Worm (Caenorhabditis elegans): ENCODE results near the gene rpn-9.

The rpn-9 gene

ce11 chrII:11279971-11280370 lies 41.3 kb upstream of the rpn-9 start:
- TF ChIP-seq nfya-1 (tag; optimal IDR thresholded peaks at IDR 0.05), result peak; percentile 93
- TF ChIP-seq hlh-8 (tag; optimal IDR thresholded peaks at IDR 0.05), result no peak

- TF ChIP-seq ceh-14 (tag; optimal IDR thresholded peaks at IDR 0.05) (no peak), ceh-31 (tag; optimal IDR thresholded peaks at IDR 0.05) (no peak), npax-4 (tag; optimal IDR thresholded peaks at IDR 0.05) (no peak), T23F11.4 (GFP tag; optimal IDR thresholded peaks at IDR 0.05) (no peak), nhr-232 (tag; optimal IDR thresholded peaks at IDR 0.05) (no peak), ttx-3 (tag; optimal IDR thresholded peaks at IDR 0.05) (no peak)
Observed at ce11 chrII:11276879-11277278, 38.2 kb upstream of the rpn-9 start.

ce11 chrII:11275484-11275883 lies 36.8 kb upstream of the rpn-9 start:
- TF ChIP-seq gmeb-2 (tag; optimal IDR thresholded peaks at IDR 0.05), result no peak
- no peak for TF ChIP-seq ceh-2 (tag; optimal IDR thresholded peaks at IDR 0.05)
- no peak for TF ChIP-seq ttx-3 (tag; optimal IDR thresholded peaks at IDR 0.05)
- TF ChIP-seq npax-4 (tag; optimal IDR thresholded peaks at IDR 0.05), result no peak
- TF ChIP-seq fkh-10 (GFP tag; optimal IDR thresholded peaks at IDR 0.05), result no peak
- TF ChIP-seq ceh-31 (tag; optimal IDR thresholded peaks at IDR 0.05), result no peak
- no peak for TF ChIP-seq sox-4 (tag; optimal IDR thresholded peaks at IDR 0.05)
- no peak for TF ChIP-seq odd-2 (tag; optimal IDR thresholded peaks at IDR 0.05)
- TF ChIP-seq F13H6.1 (tag; optimal IDR thresholded peaks at IDR 0.05), result no peak
- TF ChIP-seq Y22D7AL.16 (tag; optimal IDR thresholded peaks at IDR 0.05), result no peak
- no peak for TF ChIP-seq tbx-2 (tag; optimal IDR thresholded peaks at IDR 0.05)

- TF ChIP-seq zip-5 (tag; optimal IDR thresholded peaks at IDR 0.05) (no peak), unc-55 (GFP tag; optimal IDR thresholded peaks at IDR 0.05) (peak; percentile 59)
Observed at ce11 chrII:11274876-11275275, 36.2 kb upstream of the rpn-9 start.

ce11 chrII:11270829-11271228 lies 32.1 kb upstream of the rpn-9 start:
- TF ChIP-seq ceh-31 (tag; optimal IDR thresholded peaks at IDR 0.05) (no peak), ceh-34 (tag; optimal IDR thresholded peaks at IDR 0.05) (no peak), dve-1 (tag; optimal IDR thresholded peaks at IDR 0.05) (no peak), madf-2 (tag; optimal IDR thresholded peaks at IDR 0.05) (no peak), C08G9.2 (tag; optimal IDR thresholded peaks at IDR 0.05) (no peak), pag-3 (tag; optimal IDR thresholded peaks at IDR 0.05; ENCODE audit: borderline replicate concordance) (no peak), T23F11.4 (GFP tag; optimal IDR thresholded peaks at IDR 0.05) (no peak)

ce11 chrII:11268822-11269221 lies 30.1 kb upstream of the rpn-9 start, which contains the start of gene cut-1:
Gene cut-1 (plus strand): TSS chrII:11269122.
- TF ChIP-seq hlh-13 (GFP tag; optimal IDR thresholded peaks at IDR 0.05), result no peak
- TF ChIP-seq ceh-31 (tag; optimal IDR thresholded peaks at IDR 0.05), result no peak

ce11 chrII:11261173-11261572 lies 22.5 kb upstream of the rpn-9 start, which contains the start of gene T05B9.1:
Gene T05B9.1 (minus strand): TSS chrII:11261192.
- TF ChIP-seq madf-2 (tag; optimal IDR thresholded peaks at IDR 0.05) (no peak), C08G9.2 (tag; optimal IDR thresholded peaks at IDR 0.05) (no peak), eyg-1 (tag; optimal IDR thresholded peaks at IDR 0.05) (no peak), ceh-31 (tag; optimal IDR thresholded peaks at IDR 0.05) (no peak), ets-4 (tag; optimal IDR thresholded peaks at IDR 0.05) (no peak), lim-6 (tag; optimal IDR thresholded peaks at IDR 0.05) (no peak), ceh-18 (tag; optimal IDR thresholded peaks at IDR 0.05) (no peak), dve-1 (tag; optimal IDR thresholded peaks at IDR 0.05) (no peak), ceh-22 (tag; optimal IDR thresholded peaks at IDR 0.05) (no peak), unc-86 (tag; optimal IDR thresholded peaks at IDR 0.05) (no peak), odd-2 (tag; optimal IDR thresholded peaks at IDR 0.05) (no peak), zip-5 (tag; optimal IDR thresholded peaks at IDR 0.05) (no peak), rnt-1 (tag; optimal IDR thresholded peaks at IDR 0.05) (no peak), hlh-8 (tag; optimal IDR thresholded peaks at IDR 0.05) (no peak), nhr-232 (tag; optimal IDR thresholded peaks at IDR 0.05) (no peak)
